Worm (Caenorhabditis elegans) whole organism, L4/young adult: ENCODE data around the gene cap-2.

Source experiments
- W03F9.2 ChIP-seq: fragments of 150-350 bp; optimal IDR thresholded peaks from 2 replicates; lab custom pipeline; 2014; ENCODE audit warnings: missing biosample characterization, missing genetic modification characterization
- dao-5 ChIP-seq: sonication (generic microtip); optimal IDR thresholded peaks from 2 replicates; lab custom pipeline; 2016; ENCODE audit warnings: missing genotype, missing genetic modification characterization, moderate library complexity, missing compliant biosample characterization
- him-1 ChIP-seq: sonication (generic microtip); optimal IDR thresholded peaks from 2 replicates; lab custom pipeline; 2016; ENCODE audit warnings: missing genotype, missing genetic modification reagents, missing genetic modification characterization, missing compliant biosample characterization

Gene cap-2

DNA sequence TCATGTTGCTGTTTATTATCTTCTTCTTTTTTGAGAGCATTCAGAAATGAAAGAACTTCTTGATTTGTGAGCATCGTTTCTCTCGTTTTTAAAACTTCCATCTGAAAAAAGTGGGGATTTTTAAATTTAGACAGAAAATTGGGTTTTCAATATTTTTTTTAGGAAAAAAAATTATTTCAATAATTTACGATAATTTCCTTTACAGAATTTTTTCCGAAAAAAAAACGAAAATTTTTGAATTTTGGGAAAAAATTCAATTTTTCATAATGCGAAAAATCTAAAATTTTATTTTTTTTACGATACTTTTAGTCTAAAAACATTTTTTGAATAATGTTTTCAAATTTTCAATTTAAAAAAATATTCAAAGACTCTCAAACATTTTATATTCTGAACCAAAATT, 11.9 kb upstream of the cap-2 start, which contains the start of gene M106.7:
Gene M106.7, minus strand, starts transcription at position 101 of the 400 bp plus-strand sequence.
- no peak for TF ChIP-seq dao-5 (tag; lab: Kevin White, UChicago)
- no peak for TF ChIP-seq him-1 (tag; lab: Kevin White, UChicago)
- TF ChIP-seq W03F9.2 (tag; lab: Kevin White, UChicago) = no peak

DNA sequence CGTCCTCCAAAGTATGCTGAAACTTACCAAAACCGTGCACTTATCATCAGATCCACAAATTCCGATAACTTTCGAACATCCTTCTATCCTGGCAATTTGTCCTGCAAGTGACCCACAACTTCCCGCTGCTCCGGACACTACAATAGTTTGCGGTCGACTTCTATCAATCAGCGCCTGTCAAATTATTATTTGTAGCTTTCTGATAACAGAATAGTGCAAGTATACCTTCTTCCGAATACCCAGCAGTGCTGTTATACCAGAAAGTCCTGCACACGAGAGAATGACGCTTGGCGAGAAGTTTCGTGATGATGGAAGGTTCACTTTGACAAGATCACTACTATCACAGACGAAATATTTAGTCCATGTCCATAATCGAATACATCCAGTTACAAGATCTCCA, 9.6 kb upstream of the cap-2 start:
- TF ChIP-seq dao-5 (tag; lab: Kevin White, UChicago) (no peak), him-1 (tag; lab: Kevin White, UChicago) (no peak), W03F9.2 (tag; lab: Kevin White, UChicago) (no peak)

DNA sequence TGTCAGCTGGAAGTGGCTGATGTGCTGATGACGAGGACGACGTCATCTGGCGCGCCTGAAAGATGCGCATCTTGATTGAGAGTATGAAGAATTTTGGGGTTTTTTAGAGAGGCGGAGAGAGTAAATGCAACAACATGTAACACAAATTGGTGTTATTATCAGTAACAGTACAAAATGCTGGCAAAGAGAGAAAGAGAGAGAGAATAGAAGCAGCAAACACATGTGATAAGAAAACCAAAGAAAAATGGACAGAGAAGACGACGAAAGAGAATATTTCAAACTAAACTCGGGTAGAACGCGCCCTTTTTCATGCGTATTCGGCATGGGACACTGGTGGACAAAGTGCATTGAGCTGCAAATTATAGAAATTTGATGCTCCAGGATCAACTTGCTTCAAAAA, 8.2 kb upstream of the cap-2 start, which contains the start of gene M106.3:
Gene M106.3, minus strand, starts transcription at position 70 of the 400 bp plus-strand sequence.
- no peak for TF ChIP-seq W03F9.2 (tag; lab: Kevin White, UChicago)
- TF ChIP-seq him-1 (tag; lab: Kevin White, UChicago) = no peak
- TF ChIP-seq dao-5 (tag; lab: Kevin White, UChicago) = no peak

DNA sequence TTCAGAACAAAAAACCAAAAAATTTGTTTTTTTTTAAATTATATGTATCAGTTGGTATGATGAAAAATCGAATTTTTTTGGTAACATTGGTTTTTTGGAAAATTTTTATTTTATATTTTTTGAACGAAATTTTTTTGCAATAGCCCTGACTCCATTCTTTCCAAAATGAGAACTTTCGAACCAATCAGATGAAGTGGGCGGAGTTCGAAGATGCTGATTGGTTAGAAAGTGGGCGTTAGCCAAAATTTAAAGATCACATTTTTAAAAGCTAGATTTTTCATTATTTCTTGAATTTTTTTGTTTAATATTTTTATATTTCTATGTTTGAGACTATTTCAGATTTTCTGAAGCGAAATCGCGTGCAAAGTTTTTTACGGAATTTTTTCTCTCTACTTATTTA, 7.7 kb upstream of the cap-2 start:
- TF ChIP-seq dao-5 (tag; lab: Kevin White, UChicago) (no peak), him-1 (tag; lab: Kevin White, UChicago) (no peak), W03F9.2 (tag; lab: Kevin White, UChicago) (no peak)

DNA sequence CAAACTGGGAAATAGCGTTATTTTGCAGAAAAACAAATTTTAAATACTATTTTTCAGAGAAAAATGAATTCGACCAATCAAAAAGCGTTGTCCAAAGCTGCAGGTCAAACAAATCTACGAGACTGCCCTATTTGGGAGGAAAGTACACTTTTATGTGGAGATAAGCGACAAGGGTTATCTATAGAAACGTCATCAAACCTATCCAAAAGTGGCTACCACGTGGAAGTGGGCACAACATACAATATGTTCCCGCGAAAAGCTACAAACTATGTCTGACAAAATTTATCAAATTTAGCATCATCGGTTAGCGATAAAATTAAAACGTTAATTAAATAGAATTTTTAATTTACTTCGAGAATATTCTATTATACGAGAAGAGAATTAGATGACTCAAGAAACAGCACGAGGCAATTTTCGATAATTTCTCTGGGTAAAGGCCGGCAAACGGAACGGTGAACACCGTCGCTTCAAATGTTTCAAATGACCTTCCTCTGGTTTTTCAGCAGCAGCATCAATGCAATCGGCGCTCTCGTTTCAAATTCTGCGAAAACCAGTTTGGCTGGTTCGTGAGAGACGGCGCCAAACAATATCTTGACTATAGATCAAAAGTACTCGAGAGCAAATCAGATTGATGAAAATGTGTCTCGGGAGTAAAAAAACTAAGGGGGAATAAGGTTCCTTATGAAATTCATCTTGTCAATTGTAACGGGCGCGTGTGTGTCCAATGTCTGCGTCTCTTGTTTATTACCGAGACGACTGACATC, 7.1 kb upstream of the cap-2 start:
- TF ChIP-seq him-1 (tag; lab: Kevin White, UChicago) (no peak), dao-5 (tag; lab: Kevin White, UChicago) (no peak), W03F9.2 (tag; lab: Kevin White, UChicago) (no peak)

DNA sequence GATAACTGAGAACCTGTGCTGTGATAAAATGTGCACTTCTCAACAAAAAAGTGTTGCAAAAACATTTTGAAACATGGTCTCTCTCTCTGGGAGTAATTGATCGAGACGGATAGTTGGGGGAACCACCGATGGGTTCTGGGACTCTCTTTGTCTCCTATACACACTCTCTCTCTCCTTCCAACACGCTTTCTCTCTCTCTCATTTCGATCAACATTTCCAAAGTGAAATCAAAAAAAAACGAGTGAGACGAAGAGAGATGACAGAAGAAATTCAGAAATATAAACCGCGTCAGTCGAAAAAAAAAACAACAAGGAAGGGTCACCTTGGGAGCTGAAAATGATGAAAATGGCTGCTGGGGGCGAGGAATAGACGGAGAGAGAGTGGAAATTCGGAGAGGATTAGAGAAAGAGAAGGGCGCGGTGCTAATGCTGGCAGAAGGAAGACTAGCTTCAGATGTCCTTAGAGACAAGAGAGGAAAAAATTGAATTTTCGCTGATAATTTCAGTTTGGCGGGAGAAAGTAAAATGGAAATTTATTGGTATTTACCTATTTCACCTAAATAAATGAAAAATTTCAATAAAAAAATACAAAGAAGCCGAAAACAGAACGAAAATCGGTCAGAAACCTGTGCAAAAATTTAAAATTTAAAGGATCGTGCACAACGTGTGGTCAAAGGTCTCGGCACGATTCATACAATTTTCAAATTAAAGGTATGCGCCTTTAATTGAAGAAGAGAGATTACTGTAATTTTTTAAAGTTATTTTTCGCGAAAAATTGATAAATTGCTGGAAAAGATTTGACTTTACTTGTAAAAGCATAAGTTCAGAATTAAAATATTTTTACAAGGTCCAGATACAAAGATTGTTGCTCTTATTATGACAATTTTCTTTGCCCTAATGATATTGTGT, 6.0 kb upstream of the cap-2 start:
- TF ChIP-seq dao-5 (tag; lab: Kevin White, UChicago) (no peak), him-1 (tag; lab: Kevin White, UChicago) (no peak), W03F9.2 (tag; lab: Kevin White, UChicago) (no peak)

DNA sequence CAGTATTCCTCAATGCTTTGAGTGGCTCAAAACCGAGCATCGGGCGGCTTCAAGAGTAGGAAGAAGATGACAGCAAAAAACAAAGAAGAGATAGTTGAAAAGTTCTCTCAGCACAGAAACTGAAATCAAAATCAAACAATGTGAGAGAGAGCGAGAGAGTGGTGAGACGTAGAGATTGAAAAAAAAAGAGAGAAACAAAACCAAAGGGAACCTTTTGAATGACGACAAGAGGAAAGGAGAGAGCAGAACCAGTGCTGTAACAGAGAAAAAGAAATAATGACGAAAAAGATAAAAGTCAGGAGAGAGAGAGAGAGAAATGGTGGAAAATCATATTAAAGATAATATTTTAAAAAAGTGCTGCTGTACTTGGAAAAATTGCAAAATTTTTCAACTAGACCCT, 1.8 kb upstream of the cap-2 start:
- no peak for TF ChIP-seq dao-5 (tag; lab: Kevin White, UChicago)
- TF ChIP-seq him-1 (tag; lab: Kevin White, UChicago) = no peak
- no peak for TF ChIP-seq W03F9.2 (tag; lab: Kevin White, UChicago)

DNA sequence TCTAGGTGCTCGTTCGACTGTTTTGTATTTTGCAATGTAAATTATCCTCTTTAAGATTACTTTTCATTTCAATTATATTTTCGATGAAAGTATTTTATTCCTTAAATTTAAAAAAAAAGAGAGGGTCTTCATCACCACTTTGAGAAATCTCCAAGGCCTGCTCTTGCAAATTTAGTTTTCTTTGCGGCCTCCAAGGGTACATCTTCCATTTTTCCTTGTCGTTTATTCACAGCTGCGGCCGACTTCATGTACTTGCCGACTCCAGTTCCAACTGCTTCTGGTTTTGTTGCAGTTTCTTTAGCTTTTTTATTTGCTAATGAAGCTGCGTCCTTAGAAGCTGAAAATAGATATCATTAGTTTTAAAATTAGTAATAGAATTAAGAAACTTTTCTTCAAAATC, 1.7 kb downstream of the cap-2 start:
- TF ChIP-seq W03F9.2 (tag; lab: Kevin White, UChicago) = no peak
- no peak for TF ChIP-seq him-1 (tag; lab: Kevin White, UChicago)
- TF ChIP-seq dao-5 (tag; lab: Kevin White, UChicago) = no peak

DNA sequence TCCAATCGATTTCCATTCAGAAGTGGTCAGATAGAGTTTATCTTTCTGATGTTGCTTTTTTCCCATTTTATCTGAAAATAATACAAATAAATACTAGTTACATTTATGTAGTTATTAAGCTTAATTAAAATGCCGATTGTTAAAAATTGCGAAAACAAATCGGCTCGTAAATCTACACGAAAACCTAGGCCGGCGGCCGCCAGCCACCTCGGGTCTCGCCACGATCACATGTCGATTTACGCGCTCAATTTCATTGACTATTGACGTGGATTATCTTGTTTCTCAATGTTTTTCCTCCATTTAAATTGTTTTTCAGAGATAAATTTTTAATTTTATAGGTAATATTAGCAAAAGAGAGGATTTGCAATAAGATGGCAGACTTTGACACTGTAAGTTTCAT, 3.5 kb downstream of the cap-2 start, which contains the start of the genes cyn-4 and copz-1:
Gene cyn-4, minus strand, starts transcription at position 71 of the 400 bp plus-strand sequence.
Gene copz-1, plus strand, starts transcription at position 339 of the 400 bp plus-strand sequence.
- TF ChIP-seq him-1 (tag; lab: Kevin White, UChicago) (peak; percentile 24), W03F9.2 (tag; lab: Kevin White, UChicago) (peak; percentile 80), dao-5 (tag; lab: Kevin White, UChicago) (no peak)

DNA sequence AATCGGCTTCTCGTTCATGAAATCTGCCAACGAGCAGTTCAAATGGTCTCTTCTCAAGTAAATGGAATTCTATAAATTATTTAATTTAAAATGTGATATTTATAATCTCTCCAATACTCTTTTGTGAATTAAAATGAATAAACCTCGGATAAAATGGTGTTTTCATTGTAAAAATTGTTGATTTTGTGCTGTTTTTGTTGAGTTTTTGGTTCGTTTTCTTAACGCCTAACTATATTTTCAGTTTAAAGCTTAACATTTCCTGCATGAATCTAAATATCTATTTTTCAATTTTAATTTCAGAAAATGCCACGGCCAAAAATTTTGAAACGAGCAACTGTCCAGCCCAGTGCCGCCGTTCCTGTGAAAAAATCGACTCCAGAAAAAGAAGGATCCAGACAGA, 4.6 kb downstream of the cap-2 start, which contains the start of gene orc-2:
Gene orc-2, plus strand, starts transcription at position 301 of the 400 bp plus-strand sequence.
- TF ChIP-seq W03F9.2 (tag; lab: Kevin White, UChicago) = no peak
- TF ChIP-seq him-1 (tag; lab: Kevin White, UChicago) = no peak
- TF ChIP-seq dao-5 (tag; lab: Kevin White, UChicago) = no peak

DNA sequence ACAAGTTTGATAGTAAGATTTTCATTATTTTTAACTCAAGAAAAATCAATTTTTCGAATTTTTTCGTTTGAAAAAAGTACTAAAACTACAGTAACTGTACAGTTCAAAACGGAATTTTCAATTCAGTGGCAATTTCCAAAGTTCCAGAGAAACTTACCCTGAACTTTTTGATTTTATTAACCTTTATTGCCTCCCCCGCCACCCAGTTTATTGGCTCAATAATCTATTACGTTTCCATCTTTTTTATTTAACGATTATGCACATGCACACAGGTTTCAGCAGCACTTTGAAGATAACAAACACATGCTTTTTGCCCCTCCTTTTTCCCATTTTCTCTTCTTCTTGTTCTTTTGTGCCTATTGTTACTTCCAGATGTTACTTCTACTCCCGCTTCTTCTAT, 11.6 kb downstream of the cap-2 start, which contains the start of gene lurp-1:
Gene lurp-1, plus strand, starts transcription at position 301 of the 400 bp plus-strand sequence.
- no peak for TF ChIP-seq dao-5 (tag; lab: Kevin White, UChicago)

DNA sequence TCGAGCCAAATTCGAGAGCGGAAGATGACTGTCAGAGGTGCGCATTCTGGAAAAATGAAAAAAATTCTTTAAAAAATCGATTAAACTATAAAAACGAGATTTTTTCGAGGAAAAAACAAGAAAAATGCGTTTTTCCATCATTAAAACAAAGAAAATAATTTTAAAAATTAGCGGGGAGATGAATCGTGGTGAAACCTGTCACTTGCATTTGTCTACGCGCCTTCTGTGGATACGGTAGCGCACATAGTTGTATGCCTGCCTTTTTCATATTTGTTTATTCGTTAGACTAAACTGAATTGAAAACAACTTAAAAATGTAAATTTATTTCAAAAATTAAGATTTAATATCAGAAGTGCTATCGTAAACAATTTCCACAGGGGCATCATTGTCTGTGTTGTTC, 15.4 kb downstream of the cap-2 start, which contains the start of gene egg-3:
Gene egg-3, minus strand, starts transcription at position 46 of the 400 bp plus-strand sequence.
- no peak for TF ChIP-seq dao-5 (tag; lab: Kevin White, UChicago)
- TF ChIP-seq him-1 (tag; lab: Kevin White, UChicago) = no peak
- no peak for TF ChIP-seq W03F9.2 (tag; lab: Kevin White, UChicago)

DNA sequence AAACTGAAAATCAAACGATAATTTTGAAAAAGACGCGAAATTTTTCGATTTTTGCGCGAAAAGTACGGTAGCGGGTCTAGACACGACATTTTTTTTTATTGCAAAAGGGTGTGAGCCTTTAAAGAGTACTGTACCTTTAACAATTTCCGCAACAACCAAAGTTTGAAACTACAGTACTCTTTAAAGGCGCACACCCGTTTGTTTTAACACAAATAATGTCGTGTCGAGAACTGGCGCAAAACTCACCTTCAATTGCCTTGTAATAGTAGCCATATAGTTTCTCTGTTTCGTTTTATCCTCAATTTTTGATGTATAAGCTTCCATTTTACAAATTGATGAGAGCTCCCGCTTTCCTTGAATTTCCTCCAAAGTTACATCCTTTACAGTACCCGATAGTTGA, 16.3 kb downstream of the cap-2 start:
- no peak for TF ChIP-seq dao-5 (tag; lab: Kevin White, UChicago)
- TF ChIP-seq W03F9.2 (tag; lab: Kevin White, UChicago) = no peak
- no peak for TF ChIP-seq him-1 (tag; lab: Kevin White, UChicago)
